Fruit fly (Drosophila melanogaster) whole organism: Measurements from ENCODE around the gene Spn77Ba.

Experiments used
- CG8478 ChIP-seq: fragments of >200 bp; optimal IDR thresholded peaks from 2 replicates; lab custom pipeline; 2018; ENCODE audit warnings: inconsistent platforms
- Dll ChIP-seq: fragments of >200 bp; optimal IDR thresholded peaks from 2 replicates; lab custom pipeline; 2017
- EcR ChIP-seq, 2 experiments: fragments of >200 bp; optimal IDR thresholded peaks; 2 replicates each; lab custom pipeline; 2017; ENCODE audit warnings: missing biosample characterization in 2 of 2, missing genetic modification characterization in 2 of 2, missing genetic modification reagents in 2 of 2
- pan ChIP-seq: fragments of >200 bp; optimal IDR thresholded peaks from 2 replicates; lab custom pipeline; 2017
- psq ChIP-seq: fragments of >200 bp; optimal IDR thresholded peaks from 2 replicates; lab custom pipeline; 2017
- usp ChIP-seq: fragments of >200 bp; optimal IDR thresholded peaks from 2 replicates; lab custom pipeline; 2017; ENCODE audit warnings: missing biosample characterization, missing genetic modification characterization, mixed read lengths

dm6 chr3L:20366674-20367372 is 49.8 kb downstream of the Spn77Ba start, which contains the start of the genes Toll-9 and in:
- no peak for TF ChIP-seq psq (lab: Kevin White, UChicago)
- TF ChIP-seq pan (lab: Kevin White, UChicago): no peak
- TF ChIP-seq CG8478 (lab: Kevin White, UChicago): no peak
- no peak for TF ChIP-seq Dll (lab: Kevin White, UChicago)
- no peak for TF ChIP-seq usp (GFP tag; lab: Kevin White, UChicago)
- no peak for TF ChIP-seq EcR (GFP tag; optimal IDR thresholded peaks at IDR 0.05; lab: Kevin White, UChicago)
